Fruit fly (Drosophila melanogaster) whole organism, embryonic: ENCODE results near the gene amrt.

Source experiments
- ATbp ChIP-seq: fragments of 200-800 bp; sonication (Bioruptor generic); optimal IDR thresholded peaks from 2 replicates; lab custom pipeline; 2017; ENCODE audit warnings: missing biosample characterization, mild to moderate bottlenecking, missing genetic modification characterization, missing genetic modification reagents
- CG10654 ChIP-seq: fragments of 200-800 bp; sonication (Bioruptor generic); optimal IDR thresholded peaks from 2 replicates; lab custom pipeline; 2016; ENCODE audit warnings: missing biosample characterization, missing genetic modification characterization
- CG11398 ChIP-seq: fragments of 200-800 bp; sonication (Bioruptor generic); optimal IDR thresholded peaks from 2 replicates; lab custom pipeline; 2016; ENCODE audit warnings: missing biosample characterization, missing genetic modification characterization
- CG12071 ChIP-seq: fragments of 200-800 bp; sonication (Bioruptor generic); optimal IDR thresholded peaks from 3 replicates; lab custom pipeline; 2018; ENCODE audit warnings: missing biosample characterization, mild to moderate bottlenecking, missing genetic modification characterization
- CG13775 ChIP-seq: fragments of 200-800 bp; sonication (Bioruptor generic); optimal IDR thresholded peaks from 3 replicates; lab custom pipeline; 2017; ENCODE audit warnings: missing biosample characterization, mild to moderate bottlenecking, missing genetic modification characterization
- CG17385 ChIP-seq: fragments of 200-800 bp; sonication (Bioruptor generic); optimal IDR thresholded peaks from 3 replicates; lab custom pipeline; 2018; ENCODE audit warnings: missing biosample characterization, mild to moderate bottlenecking, missing genetic modification characterization
- CG17612 ChIP-seq: fragments of 200-800 bp; sonication (Bioruptor generic); IDR thresholded peaks from 2 replicates; pipeline ENCODE4 v1.3.6; 2022; ENCODE audit warnings: missing biosample characterization, missing genetic modification characterization
- CG31388 ChIP-seq: fragments of 200-800 bp; sonication (Bioruptor generic); optimal IDR thresholded peaks from 2 replicates; lab custom pipeline; 2016; ENCODE audit warnings: missing biosample characterization, missing genetic modification characterization
- CG7556 ChIP-seq: fragments of 200-800 bp; sonication (Bioruptor generic); optimal IDR thresholded peaks from 2 replicates; lab custom pipeline; 2017; ENCODE audit warnings: missing biosample characterization, mild to moderate bottlenecking, missing genetic modification characterization
- CG7745 ChIP-seq: fragments of 200-800 bp; sonication (Bioruptor generic); optimal IDR thresholded peaks from 2 replicates; lab custom pipeline; 2018; ENCODE audit warnings: missing biosample characterization, mild to moderate bottlenecking, missing genetic modification characterization, moderate library complexity
- CrebB ChIP-seq: fragments of 200-800 bp; sonication (Bioruptor generic); optimal IDR thresholded peaks from 3 replicates; lab custom pipeline; 2018; ENCODE audit warnings: missing biosample characterization, mild to moderate bottlenecking, missing genetic modification characterization
- E2f1 ChIP-seq: fragments of 200-800 bp; sonication (Bioruptor generic); IDR thresholded peaks from 2 replicates; pipeline ENCODE4 v1.3.6; 2022; ENCODE audit warnings: missing biosample characterization, missing genetic modification characterization
- GATAe ChIP-seq: fragments of 200-800 bp; sonication (Bioruptor generic); conservative IDR thresholded peaks from 2 replicates; pipeline ENCODE4 v1.3.6; 2022; ENCODE audit warnings: missing biosample characterization, missing genetic modification characterization
- Hr3 ChIP-seq: fragments of 200-800 bp; sonication (Bioruptor generic); optimal IDR thresholded peaks from 3 replicates; lab custom pipeline; 2016; ENCODE audit warnings: missing biosample characterization, missing genetic modification characterization
- Pdp1 ChIP-seq, 2 experiments: fragments of 200-800 bp; sonication (Bioruptor generic); optimal IDR thresholded peaks; 3 replicates each; lab custom pipeline; 2016; ENCODE audit warnings: missing biosample characterization in 2 of 2, missing genetic modification characterization in 2 of 2, mild to moderate bottlenecking in 1 of 2, moderate library complexity in 1 of 2
- Sox100B ChIP-seq: fragments of 200-800 bp; sonication (Bioruptor generic); optimal IDR thresholded peaks from 3 replicates; lab custom pipeline; 2018; ENCODE audit warnings: missing biosample characterization, mild to moderate bottlenecking, missing genetic modification characterization
- Trl ChIP-seq, 3 experiments: fragments of >200 bp in 2 of 3; fragments of 200-800 bp in 1 of 3; sonication (Bioruptor generic) in 1 of 3; optimal IDR thresholded peaks; 2 replicates in 1 of 3; 3 replicates in 2 of 3; lab custom pipeline; 2016 to 2017; ENCODE audit warnings: missing biosample characterization in 1 of 3, missing genetic modification characterization in 1 of 3
- amos ChIP-seq: fragments of 200-800 bp; sonication (Bioruptor generic); IDR thresholded peaks from 2 replicates; pipeline ENCODE4 v1.3.6; 2022; ENCODE audit warnings: missing biosample characterization, missing genetic modification characterization; ENCODE audit not compliant: partially characterized antibody
- chinmo ChIP-seq: fragments of 200-800 bp; sonication (Bioruptor generic); IDR thresholded peaks from 4 replicates; pipeline ENCODE4 v1.3.6; 2022; ENCODE audit warnings: missing biosample characterization, missing genetic modification characterization; ENCODE audit not compliant: partially characterized antibody
- ci ChIP-seq: fragments of 200-800 bp; sonication (Bioruptor generic); IDR thresholded peaks from 3 replicates; pipeline ENCODE4 v1.3.6; 2022; ENCODE audit warnings: missing biosample characterization, missing genetic modification characterization
- dmrt99B ChIP-seq: fragments of 200-800 bp; sonication (Bioruptor generic); optimal IDR thresholded peaks from 2 replicates; lab custom pipeline; 2018; ENCODE audit warnings: missing biosample characterization, mild to moderate bottlenecking, missing genetic modification characterization, moderate library complexity
- dpn ChIP-seq, 2 experiments: fragments of 200-800 bp; sonication (Bioruptor generic); optimal IDR thresholded peaks; 3 replicates each; lab custom pipeline; 2016; ENCODE audit warnings: missing biosample characterization in 2 of 2, missing genetic modification characterization in 2 of 2
- exex ChIP-seq: fragments of 200-800 bp; sonication (Bioruptor generic); optimal IDR thresholded peaks from 4 replicates; lab custom pipeline; 2018; ENCODE audit warnings: missing biosample characterization, mild to moderate bottlenecking, missing genetic modification characterization, moderate library complexity
- fd64A ChIP-seq: fragments of 200-800 bp; sonication (Bioruptor generic); optimal IDR thresholded peaks from 3 replicates; lab custom pipeline; 2018; ENCODE audit warnings: missing biosample characterization, mild to moderate bottlenecking, missing genetic modification characterization
- ham ChIP-seq: fragments of 200-800 bp; sonication (Bioruptor generic); IDR thresholded peaks from 2 replicates; pipeline ENCODE4 v1.3.6; 2022; ENCODE audit warnings: missing biosample characterization, missing genetic modification characterization
- hkb ChIP-seq, 2 experiments: fragments of 200-800 bp in 1 of 2; fragments of >200 bp in 1 of 2; sonication (Bioruptor generic) in 1 of 2; IDR thresholded peaks in 1 of 2; optimal IDR thresholded peaks in 1 of 2; 2 replicates each; pipeline versions ENCODE4 v1.3.6 to Lab custom; 2017 to 2022; ENCODE audit warnings: missing biosample characterization in 1 of 2, missing genetic modification characterization in 1 of 2
- jigr1 ChIP-seq: fragments of 200-800 bp; sonication (Bioruptor generic); IDR thresholded peaks from 3 replicates; pipeline ENCODE4 v1.3.6; 2022; ENCODE audit warnings: missing biosample characterization, missing genetic modification characterization
- lab ChIP-seq: fragments of 200-800 bp; sonication (Bioruptor generic); optimal IDR thresholded peaks from 3 replicates; lab custom pipeline; 2017; ENCODE audit warnings: missing biosample characterization, missing genetic modification characterization, mild to moderate bottlenecking, moderate library complexity, missing genetic modification reagents
- maf-S ChIP-seq: fragments of 200-800 bp; sonication (Bioruptor generic); optimal IDR thresholded peaks from 2 replicates; lab custom pipeline; 2016; ENCODE audit warnings: missing biosample characterization, missing genetic modification characterization
- mirr ChIP-seq: fragments of 200-800 bp; sonication (Bioruptor generic); optimal IDR thresholded peaks from 3 replicates; lab custom pipeline; 2018; ENCODE audit warnings: missing biosample characterization, mild to moderate bottlenecking, missing genetic modification characterization
- nom ChIP-seq: fragments of 200-800 bp; sonication (Bioruptor generic); optimal IDR thresholded peaks from 2 replicates; lab custom pipeline; 2017; ENCODE audit warnings: missing biosample characterization, missing genetic modification characterization, mild to moderate bottlenecking, moderate library complexity, missing genetic modification reagents
- p53 ChIP-seq: fragments of 200-800 bp; sonication (Bioruptor generic); optimal IDR thresholded peaks from 2 replicates; lab custom pipeline; 2016; ENCODE audit warnings: missing biosample characterization, missing genetic modification characterization
- pnt ChIP-seq: fragments of 200-800 bp; sonication (Bioruptor generic); optimal IDR thresholded peaks from 3 replicates; lab custom pipeline; 2016; ENCODE audit warnings: missing biosample characterization, missing genetic modification characterization
- prd ChIP-seq, 3 experiments: fragments of >200 bp in 2 of 3; fragments of 200-800 bp in 1 of 3; sonication (Bioruptor generic) in 1 of 3; optimal IDR thresholded peaks in 2 of 3; IDR thresholded peaks in 1 of 3; 2 replicates in 2 of 3; 3 replicates in 1 of 3; pipeline versions ENCODE4 v1.3.6 to Lab custom; 2017 to 2022; ENCODE audit warnings: missing biosample characterization in 1 of 3, missing genetic modification characterization in 1 of 3
- pum ChIP-seq: fragments of 200-800 bp; sonication (Bioruptor generic); optimal IDR thresholded peaks from 2 replicates; lab custom pipeline; 2016; ENCODE audit warnings: missing biosample characterization, missing genetic modification characterization
- rib ChIP-seq: fragments of 200-800 bp; sonication (Bioruptor generic); IDR thresholded peaks from 2 replicates; pipeline ENCODE4 v1.3.6; 2022; ENCODE audit warnings: missing biosample characterization, missing genetic modification characterization
- scrt ChIP-seq: fragments of 200-800 bp; sonication (Bioruptor generic); optimal IDR thresholded peaks from 2 replicates; lab custom pipeline; 2018; ENCODE audit warnings: missing biosample characterization, mild to moderate bottlenecking, missing genetic modification characterization, moderate library complexity
- sd ChIP-seq: fragments of 200-800 bp; sonication (Bioruptor generic); optimal IDR thresholded peaks from 3 replicates; lab custom pipeline; 2018; ENCODE audit warnings: missing biosample characterization, mild to moderate bottlenecking, missing genetic modification characterization, moderate library complexity
- sug ChIP-seq: fragments of 200-800 bp; optimal IDR thresholded peaks from 2 replicates; lab custom pipeline; 2019; ENCODE audit warnings: missing biosample characterization, mild to moderate bottlenecking, missing genetic modification characterization, moderate library complexity
- tgo ChIP-seq: fragments of 200-800 bp; sonication (Bioruptor generic); IDR thresholded peaks from 3 replicates; pipeline ENCODE4 v1.3.6; 2022; ENCODE audit warnings: missing biosample characterization, missing genetic modification characterization
- tin ChIP-seq: fragments of 200-800 bp; sonication (Bioruptor generic); optimal IDR thresholded peaks from 3 replicates; lab custom pipeline; 2016; ENCODE audit warnings: missing biosample characterization, missing genetic modification characterization
- vnd ChIP-seq: fragments of 200-800 bp; sonication (Bioruptor generic); IDR thresholded peaks from 3 replicates; pipeline ENCODE4 v1.3.6; 2022; ENCODE audit warnings: missing biosample characterization, missing genetic modification characterization; ENCODE audit not compliant: partially characterized antibody
- zen2 ChIP-seq: fragments of 200-800 bp; sonication (Bioruptor generic); IDR thresholded peaks from 3 replicates; pipeline ENCODE4 v1.3.6; 2022; ENCODE audit warnings: missing biosample characterization, missing genetic modification characterization; ENCODE audit not compliant: partially characterized antibody
- zf30C ChIP-seq: fragments of 200-800 bp; sonication (Bioruptor generic); optimal IDR thresholded peaks from 3 replicates; lab custom pipeline; 2018; ENCODE audit warnings: missing biosample characterization, mild to moderate bottlenecking, missing genetic modification characterization

amrt gene

dm6 chrX:13817418-13818171, 35.3 kb downstream of the amrt start (continued):
- peak in 1 of 2 experiments; percentile 31 for TF ChIP-seq dpn (GFP tag; optimal IDR thresholded peaks at IDR 0.05; lab: Kevin White, UChicago)
- TF ChIP-seq hkb (optimal IDR thresholded peaks at IDR 0.05; lab: Kevin White, UChicago), result no peak
- peak; percentile 68 for TF ChIP-seq hkb (GFP tag; IDR thresholded peaks at IDR 0.05; lab: Robert Waterston, UW)
- no peak for TF ChIP-seq CG11398
- peak; percentile 51 for TF ChIP-seq CG7556 (GFP tag; lab: Kevin White, UChicago)
- peak; percentile 5 for TF ChIP-seq ATbp (GFP tag; lab: Kevin White, UChicago)
- TF ChIP-seq jigr1 (GFP tag; lab: Robert Waterston, UW), result no peak
- no peak for TF ChIP-seq ci (GFP tag; lab: Robert Waterston, UW)
- TF ChIP-seq sd (tag; lab: Kevin White, UChicago), result peak; percentile 26
- TF ChIP-seq dmrt99B (tag; lab: Kevin White, UChicago), result peak; percentile 59
- no peak for TF ChIP-seq Hr3 (GFP tag; lab: Kevin White, UChicago)
- TF ChIP-seq CG13775 (GFP tag; lab: Kevin White, UChicago), result peak; percentile 11
- no peak for TF ChIP-seq Trl (optimal IDR thresholded peaks at IDR 0.05; lab: Kevin White, UChicago)
- peak; percentile 60 for TF ChIP-seq Trl (GFP tag; optimal IDR thresholded peaks at IDR 0.05; lab: Kevin White, UChicago)
- peak; percentile 26; the same call in 1 of the 3 replicates for TF ChIP-seq tgo
- TF ChIP-seq E2f1, result 0 out of 2 replicates have a peak, but pooled peaks have one; percentile 12
- TF ChIP-seq CG31388 (GFP tag; lab: Kevin White, UChicago), result no peak
- TF ChIP-seq fd64A (GFP tag; lab: Kevin White, UChicago), result no peak
- no peak for TF ChIP-seq maf-S (GFP tag; lab: Kevin White, UChicago)
- no peak for TF ChIP-seq nom (GFP tag; lab: Kevin White, UChicago)
- no peak for TF ChIP-seq tin (GFP tag; lab: Kevin White, UChicago)
- no peak for TF ChIP-seq CG17612 (GFP tag; lab: Robert Waterston, UW)

dm6 chrX:13818172-13818472, 35.9 kb downstream of the amrt start:
- no peak for TF ChIP-seq chinmo
- TF ChIP-seq amos (GFP tag; lab: Robert Waterston, UW), result no peak
- no peak for TF ChIP-seq CrebB (tag; lab: Kevin White, UChicago)
- no peak for TF ChIP-seq p53 (GFP tag; lab: Kevin White, UChicago)
- peak; percentile 38; the same call in 1 of the 2 replicates for TF ChIP-seq GATAe (GFP tag; lab: Robert Waterston, UW)
- no peak for TF ChIP-seq scrt (GFP tag; lab: Kevin White, UChicago)
- TF ChIP-seq ham (GFP tag; lab: Robert Waterston, UW), result no peak
- no peak for TF ChIP-seq CG7745 (tag; lab: Kevin White, UChicago)
- no peak for TF ChIP-seq pum (GFP tag; lab: Kevin White, UChicago)
- no peak for TF ChIP-seq Sox100B
- TF ChIP-seq mirr, result peak; percentile 8
- peak; percentile 96 for TF ChIP-seq exex (tag; lab: Kevin White, UChicago)
- no peak for TF ChIP-seq maf-S (GFP tag; lab: Kevin White, UChicago)
- TF ChIP-seq Pdp1 (GFP tag; optimal IDR thresholded peaks at IDR 0.05; lab: Kevin White, UChicago), result peak in 1 of 2 experiments; percentile 57
- no peak for TF ChIP-seq CG12071 (GFP tag; lab: Kevin White, UChicago)
- peak; percentile 45 for TF ChIP-seq sug (tag; lab: Kevin White, UChicago)
- TF ChIP-seq lab (GFP tag; lab: Kevin White, UChicago), result peak; percentile 26
- no peak for TF ChIP-seq CG17385
- TF ChIP-seq zf30C (GFP tag; lab: Kevin White, UChicago), result no peak
- no peak for TF ChIP-seq zen2 (GFP tag; lab: Robert Waterston, UW)
- TF ChIP-seq CG10654 (GFP tag; lab: Kevin White, UChicago), result no peak
- TF ChIP-seq pnt, result no peak
- no peak for TF ChIP-seq rib (GFP tag; lab: Robert Waterston, UW)
- TF ChIP-seq vnd (GFP tag; lab: Robert Waterston, UW), result no peak
- no peak for TF ChIP-seq prd (optimal IDR thresholded peaks at IDR 0.05; lab: Kevin White, UChicago)
- TF ChIP-seq prd (GFP tag; IDR thresholded peaks at IDR 0.05; lab: Robert Waterston, UW), result no peak
